Fruit fly (Drosophila melanogaster): Measurements from ENCODE around the gene Arp8.

Arp8 gene

dm6 chrX:17878632-17879033 lies 18.0 kb upstream of the Arp8 start (continued):
- TF ChIP-seq OdsH (GFP tag; optimal IDR thresholded peaks at IDR 0.05) (no peak), spab (GFP tag; optimal IDR thresholded peaks at IDR 0.05) (no peak), Hr39 (GFP tag; optimal IDR thresholded peaks at IDR 0.05) (no peak)

dm6 chrX:17877974-17878373 lies 17.4 kb upstream of the Arp8 start:
- TF ChIP-seq net (GFP tag; optimal IDR thresholded peaks at IDR 0.05), result no peak
- no peak for TF ChIP-seq CG11902 (GFP tag; optimal IDR thresholded peaks at IDR 0.05)
- 0 out of 3 replicates have a peak, but pooled peaks have one; percentile 31 for TF ChIP-seq eg (GFP tag; IDR thresholded peaks at IDR 0.05)
- no peak for TF ChIP-seq fkh (GFP tag; optimal IDR thresholded peaks at IDR 0.05)
- no peak for TF ChIP-seq CG15336 (GFP tag; IDR thresholded peaks at IDR 0.05)
- TF ChIP-seq Ets21C (GFP tag; optimal IDR thresholded peaks at IDR 0.05), result no peak
- 0 out of 3 replicates have a peak, but pooled peaks have one; percentile 14 for TF ChIP-seq CG6163 (GFP tag; IDR thresholded peaks at IDR 0.05)
- TF ChIP-seq salr (GFP tag; optimal IDR thresholded peaks at IDR 0.05), result no peak
- TF ChIP-seq Eip75B (GFP tag; optimal IDR thresholded peaks at IDR 0.05), result no peak
- peak; percentile 19 for TF ChIP-seq CG6792 (GFP tag; optimal IDR thresholded peaks at IDR 0.05)
- TF ChIP-seq CG1621 (tag; optimal IDR thresholded peaks at IDR 0.05), result no peak
- no peak for TF ChIP-seq Hr39 (GFP tag; optimal IDR thresholded peaks at IDR 0.05)
- TF ChIP-seq CG10631 (GFP tag; optimal IDR thresholded peaks at IDR 0.05), result no peak
- TF ChIP-seq ss (GFP tag; optimal IDR thresholded peaks at IDR 0.05), result no peak
- no peak for TF ChIP-seq acj6 (GFP tag; optimal IDR thresholded peaks at IDR 0.05)
- peak; percentile 26 for TF ChIP-seq Sox14 (GFP tag; optimal IDR thresholded peaks at IDR 0.05)

- TF ChIP-seq svp (GFP tag) (peak; percentile 30), fd85E (GFP tag; optimal IDR thresholded peaks at IDR 0.05) (no peak), dsx (GFP tag; optimal IDR thresholded peaks at IDR 0.05; ENCODE audit: poor library complexity, severe bottlenecking) (peak; percentile 73), Eip75B (GFP tag; optimal IDR thresholded peaks at IDR 0.05) (no peak), topi (GFP tag; optimal IDR thresholded peaks at IDR 0.05) (no peak), Met (GFP tag; optimal IDR thresholded peaks at IDR 0.05) (no peak), Eip78C (GFP tag) (peak; percentile 7), fkh (GFP tag; optimal IDR thresholded peaks at IDR 0.05) (peak; percentile 15), ss (GFP tag; optimal IDR thresholded peaks at IDR 0.05) (peak in 1 of 2 experiments; percentile 4), lz (GFP tag; optimal IDR thresholded peaks at IDR 0.05) (no peak), CG8119 (GFP tag; IDR thresholded peaks at IDR 0.05) (no peak), CG10669 (GFP tag; optimal IDR thresholded peaks at IDR 0.05) (no peak)
Observed at dm6 chrX:17876518-17876917, 15.9 kb upstream of the Arp8 start.

- TF ChIP-seq Sox14 (GFP tag; optimal IDR thresholded peaks at IDR 0.05) (peak; percentile 15), CG9139 (GFP tag; optimal IDR thresholded peaks at IDR 0.05) (no peak), Met (GFP tag; optimal IDR thresholded peaks at IDR 0.05) (peak; percentile 32), salr (GFP tag; optimal IDR thresholded peaks at IDR 0.05) (no peak), Eip78C (GFP tag) (peak; percentile 41), Smox (GFP tag; optimal IDR thresholded peaks at IDR 0.05) (peak; percentile 33), svp (GFP tag) (peak; percentile 58), Eip93F (GFP tag; optimal IDR thresholded peaks at IDR 0.05) (peak; percentile 64)
Observed at dm6 chrX:17875695-17876094, 15.1 kb upstream of the Arp8 start.

dm6 chrX:17875014-17875589 lies 14.5 kb upstream of the Arp8 start:
- TF ChIP-seq Eip93F (GFP tag; optimal IDR thresholded peaks at IDR 0.05) (peak; percentile 25), fd85E (GFP tag; optimal IDR thresholded peaks at IDR 0.05) (no peak), CG4318 (GFP tag; optimal IDR thresholded peaks at IDR 0.05) (no peak), CG10631 (GFP tag; optimal IDR thresholded peaks at IDR 0.05) (peak; percentile 31), svp (GFP tag) (peak; percentile 86), CG8319 (GFP tag; optimal IDR thresholded peaks at IDR 0.05) (no peak), Sox15 (GFP tag; optimal IDR thresholded peaks at IDR 0.05) (peak; percentile 30), Smox (GFP tag; optimal IDR thresholded peaks at IDR 0.05) (peak; percentile 15), CG11762 (GFP tag; optimal IDR thresholded peaks at IDR 0.05; ENCODE audit: insufficient read depth) (peak; percentile 6), ss (GFP tag; optimal IDR thresholded peaks at IDR 0.05) (peak; percentile 43 to 63), Ets21C (GFP tag; optimal IDR thresholded peaks at IDR 0.05) (peak; percentile 41), Sox102F (GFP tag; optimal IDR thresholded peaks at IDR 0.05) (peak; percentile 55), topi (GFP tag; optimal IDR thresholded peaks at IDR 0.05) (peak; percentile 74), CG16779 (tag; optimal IDR thresholded peaks at IDR 0.05) (peak; percentile 20), CG6276 (GFP tag; optimal IDR thresholded peaks at IDR 0.05) (peak; percentile 27), eg (GFP tag; IDR thresholded peaks at IDR 0.05) (peak; percentile 55; the same call in 1 of the 3 replicates), Gug (GFP tag; IDR thresholded peaks at IDR 0.05) (no peak), Eip78C (GFP tag) (peak; percentile 86), CG31627 (GFP tag; optimal IDR thresholded peaks at IDR 0.05) (peak; percentile 64), Hr4 (GFP tag; optimal IDR thresholded peaks at IDR 0.05) (peak; percentile 62), net (GFP tag; optimal IDR thresholded peaks at IDR 0.05) (peak; percentile 28), CG11902 (GFP tag; optimal IDR thresholded peaks at IDR 0.05) (peak; percentile 20), CG7368 (GFP tag; optimal IDR thresholded peaks at IDR 0.05) (peak; percentile 47), esn (GFP tag; optimal IDR thresholded peaks at IDR 0.05) (peak; percentile 59)

All from whole organism, prepupa.